Worm (Caenorhabditis elegans) whole organism, L1 larva: ENCODE data around the gene R144.6.

Source experiments
- aha-1 ChIP-seq: fragments of 150-350 bp; optimal IDR thresholded peaks from 2 replicates; lab custom pipeline; 2014; ENCODE audit warnings: missing biosample characterization, missing genetic modification characterization
- egl-27 ChIP-seq, 2 experiments: fragments of 150-350 bp in 1 of 2; sonication (generic microtip); optimal IDR thresholded peaks; 3 replicates each; lab custom pipeline; 2017 to 2018; ENCODE audit warnings: missing biosample characterization in 2 of 2, missing genetic modification characterization in 2 of 2, missing genetic modification reagents in 2 of 2
- snpc-4 ChIP-seq: fragments of 150-350 bp; optimal IDR thresholded peaks from 2 replicates; lab custom pipeline; 2014; ENCODE audit warnings: missing biosample characterization, missing genetic modification characterization
- ztf-4 ChIP-seq: fragments of 150-350 bp; optimal IDR thresholded peaks from 2 replicates; lab custom pipeline; 2014; ENCODE audit warnings: missing biosample characterization, missing genetic modification characterization

ce11 chrIII:5018116-5018689, 13.7 kb upstream of the R144.6 start, which contains the start of gene wip-1:
- TF ChIP-seq aha-1 (peak; percentile 96), egl-27 (tag; optimal IDR thresholded peaks at IDR 0.05; lab: Kevin White, UChicago) (peak; percentile 12 to 18), ztf-4 (tag; lab: Kevin White, UChicago) (peak; percentile 98), snpc-4 (peak; percentile 92)
